Worm (Caenorhabditis elegans): Measurements from ENCODE around the gene aman-2.

Gene aman-2

DNA sequence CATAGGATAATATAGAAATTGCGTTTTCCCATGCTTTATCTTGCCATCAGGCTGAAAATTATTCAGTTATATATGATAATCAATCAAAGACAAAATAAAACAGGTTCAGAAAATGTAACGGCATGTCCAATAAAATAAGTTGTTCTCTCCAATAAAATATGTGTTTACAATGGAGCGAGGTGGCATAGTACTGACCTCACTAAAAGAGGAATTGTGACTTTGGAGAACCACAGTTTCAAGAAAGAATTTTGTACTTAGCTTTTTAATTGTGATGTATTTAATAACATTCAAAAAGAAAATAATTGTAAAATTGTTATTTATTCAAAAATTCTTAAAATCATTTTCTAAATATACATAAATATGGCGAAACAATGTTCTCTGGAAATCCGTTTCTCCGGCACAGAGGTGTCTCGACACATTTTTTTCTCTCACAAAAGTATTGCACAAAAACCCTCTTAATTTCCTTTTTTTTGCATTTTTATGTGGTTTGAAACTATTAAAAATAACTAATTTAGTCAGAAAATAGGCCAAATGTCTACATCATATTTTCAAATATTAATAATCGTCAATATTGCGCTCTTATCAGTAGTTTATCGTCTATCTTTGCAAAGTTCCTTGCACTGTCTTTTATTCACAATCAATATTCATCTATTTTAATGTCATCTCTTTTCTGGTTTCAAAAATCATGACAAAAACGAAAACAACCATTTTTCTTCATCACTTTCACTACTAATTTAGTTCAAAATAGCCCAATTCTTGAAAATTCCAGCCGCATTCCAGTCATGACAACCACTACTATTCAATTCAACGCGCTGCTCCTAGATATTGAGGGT lies at the start of gene aman-2, which contains the start of gene F58H1.3 (continued):
- TF ChIP-seq nhr-11 (tag; optimal IDR thresholded peaks at IDR 0.05), result no peak
- no peak for TF ChIP-seq aha-1 (tag; optimal IDR thresholded peaks at IDR 0.05)
- peak; percentile 51; the same call in 1 of the 2 replicates for TF ChIP-seq unc-98 (GFP tag; IDR thresholded peaks at IDR 0.05)
- no peak for TF ChIP-seq jun-1 (tag; optimal IDR thresholded peaks at IDR 0.05)
- peak; percentile 46 for TF ChIP-seq nhr-90 (tag; optimal IDR thresholded peaks at IDR 0.05; ENCODE audit: poor library complexity)
- TF ChIP-seq Y116A8C.19 (tag; optimal IDR thresholded peaks at IDR 0.05; ENCODE audit: borderline replicate concordance), result no peak
- TF ChIP-seq rnt-1 (tag; optimal IDR thresholded peaks at IDR 0.05), result no peak
- TF ChIP-seq C34B4.2 (tag; optimal IDR thresholded peaks at IDR 0.05), result no peak
- TF ChIP-seq nhr-76 (tag; optimal IDR thresholded peaks at IDR 0.05), result no peak
- TF ChIP-seq xbp-1 (tag; optimal IDR thresholded peaks at IDR 0.05), result peak; percentile 22
- TF ChIP-seq fkh-10 (GFP tag; optimal IDR thresholded peaks at IDR 0.05), result no peak
- TF ChIP-seq ztf-4 (tag; optimal IDR thresholded peaks at IDR 0.05), result no peak
- peak in 2 of 3 experiments; percentile 15 to 61 for TF ChIP-seq dpl-1 (GFP tag; optimal IDR thresholded peaks at IDR 0.05)
- TF ChIP-seq sup-37 (GFP tag; optimal IDR thresholded peaks at IDR 0.05), result no peak
- TF ChIP-seq ces-1 (GFP tag; optimal IDR thresholded peaks at IDR 0.05), result no peak
- TF ChIP-seq hpl-2 (GFP tag; optimal IDR thresholded peaks at IDR 0.05), result no peak
- no peak for TF ChIP-seq fkh-4 (tag; optimal IDR thresholded peaks at IDR 0.05; ENCODE audit: borderline replicate concordance)
- peak; percentile 47 for TF ChIP-seq lir-3 (tag; optimal IDR thresholded peaks at IDR 0.05; ENCODE audit: poor library complexity)
- peak; percentile 60 for TF ChIP-seq C16A3.4 (tag; optimal IDR thresholded peaks at IDR 0.05)
- no peak for TF ChIP-seq egl-13 (tag; optimal IDR thresholded peaks at IDR 0.05)
- TF ChIP-seq aly-2 (tag; optimal IDR thresholded peaks at IDR 0.05), result no peak
- TF ChIP-seq skn-1 (tag; optimal IDR thresholded peaks at IDR 0.05), result peak; percentile 36
- no peak for TF ChIP-seq F16B12.6 (tag; optimal IDR thresholded peaks at IDR 0.05)
- peak; percentile 44; the same call in 1 of the 2 replicates for TF ChIP-seq ceh-88 (GFP tag; IDR thresholded peaks at IDR 0.05)
- TF ChIP-seq pqm-1 (tag; optimal IDR thresholded peaks at IDR 0.05), result no peak
- TF ChIP-seq lin-39 (tag; optimal IDR thresholded peaks at IDR 0.05), result no peak
- no peak for TF ChIP-seq hlh-4 (tag; optimal IDR thresholded peaks at IDR 0.05)
- TF ChIP-seq ztf-11 (tag; optimal IDR thresholded peaks at IDR 0.05), result no peak
- TF ChIP-seq lin-35 (GFP tag; optimal IDR thresholded peaks at IDR 0.05), result peak; percentile 46 to 68
- TF ChIP-seq vab-15 (tag; optimal IDR thresholded peaks at IDR 0.05), result peak; percentile 72
- TF ChIP-seq unc-30 (tag; optimal IDR thresholded peaks at IDR 0.05), result no peak
- peak; percentile 5 for TF ChIP-seq irx-1 (tag; optimal IDR thresholded peaks at IDR 0.05)
- TF ChIP-seq nhr-12 (tag; optimal IDR thresholded peaks at IDR 0.05), result no peak

DNA sequence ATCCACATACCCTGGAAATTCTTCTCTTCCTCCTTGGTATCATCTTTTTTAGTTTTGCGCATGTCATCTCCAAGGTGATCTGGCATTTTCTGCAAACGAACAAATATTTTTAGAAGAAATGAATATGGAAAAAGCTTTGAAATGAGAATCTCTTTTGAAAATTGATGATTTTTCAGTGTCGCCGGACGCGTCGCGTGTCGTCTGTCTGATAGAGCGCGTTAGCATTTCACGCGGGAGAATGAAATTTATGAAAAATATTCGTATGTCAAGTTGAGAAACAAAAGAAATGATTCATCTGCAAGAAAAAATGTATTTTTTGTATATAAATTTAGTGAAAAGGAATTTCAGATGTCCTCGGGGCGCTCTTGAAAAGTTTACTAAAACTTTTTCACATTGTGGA lies 49.3 kb upstream of the aman-2 start, which contains the start of gene rpt-1:
TSS of gene rpt-1 (minus strand) at position 89 of the 400 bp plus-strand sequence.
- TF ChIP-seq aly-2 (tag; optimal IDR thresholded peaks at IDR 0.05), result peak; percentile 21
- TF ChIP-seq tlp-1 (tag; optimal IDR thresholded peaks at IDR 0.05), result no peak
- peak; percentile 74 for TF ChIP-seq mep-1 (tag; optimal IDR thresholded peaks at IDR 0.05)
- no peak for TF ChIP-seq elt-2 (tag; optimal IDR thresholded peaks at IDR 0.05)
- TF ChIP-seq alr-1 (tag; optimal IDR thresholded peaks at IDR 0.05; ENCODE audit: borderline replicate concordance), result no peak
- peak; percentile 65 for TF ChIP-seq lin-14 (GFP tag; optimal IDR thresholded peaks at IDR 0.05)
- no peak for TF ChIP-seq unc-30 (tag; optimal IDR thresholded peaks at IDR 0.05)
- no peak for TF ChIP-seq ceh-8 (GFP tag; optimal IDR thresholded peaks at IDR 0.05)
- peak; percentile 69 for TF ChIP-seq nhr-20 (tag; optimal IDR thresholded peaks at IDR 0.05)
- no peak for TF ChIP-seq ama-1 (optimal IDR thresholded peaks at IDR 0.05)
- TF ChIP-seq nhr-76 (tag; optimal IDR thresholded peaks at IDR 0.05), result no peak
- no peak for TF ChIP-seq ztf-11 (tag; optimal IDR thresholded peaks at IDR 0.05)
- TF ChIP-seq skn-1 (tag; optimal IDR thresholded peaks at IDR 0.05), result peak; percentile 99
- peak; percentile 59 for TF ChIP-seq nhr-85 (tag)
- no peak for TF ChIP-seq fkh-10 (GFP tag; optimal IDR thresholded peaks at IDR 0.05)
- TF ChIP-seq sup-37 (GFP tag; optimal IDR thresholded peaks at IDR 0.05), result no peak
- TF ChIP-seq ceh-90 (tag; optimal IDR thresholded peaks at IDR 0.05), result no peak
- TF ChIP-seq tbx-2 (tag; optimal IDR thresholded peaks at IDR 0.05), result peak; percentile 60
- no peak for TF ChIP-seq nhr-237 (tag; optimal IDR thresholded peaks at IDR 0.05)
- no peak for TF ChIP-seq nhr-12 (tag; optimal IDR thresholded peaks at IDR 0.05)
- peak; percentile 42 for TF ChIP-seq lin-13 (GFP tag; optimal IDR thresholded peaks at IDR 0.05)
- no peak for TF ChIP-seq unc-62 (GFP tag; optimal IDR thresholded peaks at IDR 0.05)
- no peak for TF ChIP-seq mef-2 (tag; optimal IDR thresholded peaks at IDR 0.05)
- TF ChIP-seq irx-1 (tag; optimal IDR thresholded peaks at IDR 0.05), result no peak
- peak; percentile 51 for TF ChIP-seq swsn-7 (tag; optimal IDR thresholded peaks at IDR 0.05)
- peak; percentile 85 to 95 (median 91) for TF ChIP-seq dpl-1 (GFP tag; optimal IDR thresholded peaks at IDR 0.05)
- TF ChIP-seq ceh-88 (GFP tag; IDR thresholded peaks at IDR 0.05), result no peak
- TF ChIP-seq hlh-17 (GFP tag; optimal IDR thresholded peaks at IDR 0.05; ENCODE audit: borderline replicate concordance), result no peak
- TF ChIP-seq hpl-2 (GFP tag; optimal IDR thresholded peaks at IDR 0.05), result no peak

All from whole organism, L1 larva.